Fruit fly (Drosophila melanogaster): ENCODE results near the gene Sxl.
A peak's percentile ranks its signal among the peaks of the same experiment; 100 is the strongest.

Sxl gene

DNA sequence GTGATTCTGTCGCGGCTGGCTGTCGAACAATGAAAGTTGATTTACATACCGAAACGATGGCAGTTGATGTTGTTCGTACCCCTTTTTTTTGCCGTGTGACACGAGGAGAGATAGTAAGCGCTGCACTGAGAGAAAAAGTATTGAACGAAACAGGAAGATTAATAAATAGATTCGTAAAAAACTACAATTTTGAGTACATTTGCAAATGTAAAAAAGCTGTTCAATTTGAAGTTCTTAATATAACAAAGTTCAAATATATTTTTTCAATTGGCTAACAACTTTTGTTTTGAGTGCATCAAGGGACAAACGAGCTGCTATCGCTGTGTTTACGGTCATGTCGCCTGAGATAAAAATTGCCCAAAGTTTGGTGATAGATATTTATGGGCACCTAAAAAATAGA, 24.1 kb upstream of the Sxl start:
- no peak for TF ChIP-seq CG9705 (GFP tag; optimal IDR thresholded peaks at IDR 0.05)
- TF ChIP-seq GATAd (GFP tag; optimal IDR thresholded peaks at IDR 0.05): no peak
- TF ChIP-seq dl (GFP tag; optimal IDR thresholded peaks at IDR 0.05; ENCODE audit: insufficient read depth in 1 of 2, partially characterized antibody in 2 of 2): no peak
- no peak for TF ChIP-seq sage (GFP tag; optimal IDR thresholded peaks at IDR 0.05)
- TF ChIP-seq lola (GFP tag; optimal IDR thresholded peaks at IDR 0.05): no peak
- no peak for TF ChIP-seq CrebA (GFP tag; optimal IDR thresholded peaks at IDR 0.05; ENCODE audit: borderline replicate concordance)
- TF ChIP-seq N (GFP tag; optimal IDR thresholded peaks at IDR 0.05): no peak
- no peak for TF ChIP-seq h (GFP tag; optimal IDR thresholded peaks at IDR 0.05)
- TF ChIP-seq ey (GFP tag; optimal IDR thresholded peaks at IDR 0.05): no peak
- no peak for TF ChIP-seq Jra (GFP tag; optimal IDR thresholded peaks at IDR 0.05)
- TF ChIP-seq usp (GFP tag; optimal IDR thresholded peaks at IDR 0.05): no peak
- TF ChIP-seq tai (GFP tag; optimal IDR thresholded peaks at IDR 0.05): no peak
- no peak for TF ChIP-seq sv (GFP tag; optimal IDR thresholded peaks at IDR 0.05)
- no peak for TF ChIP-seq br (GFP tag; optimal IDR thresholded peaks at IDR 0.05)
- TF ChIP-seq pan (optimal IDR thresholded peaks at IDR 0.05): no peak

DNA sequence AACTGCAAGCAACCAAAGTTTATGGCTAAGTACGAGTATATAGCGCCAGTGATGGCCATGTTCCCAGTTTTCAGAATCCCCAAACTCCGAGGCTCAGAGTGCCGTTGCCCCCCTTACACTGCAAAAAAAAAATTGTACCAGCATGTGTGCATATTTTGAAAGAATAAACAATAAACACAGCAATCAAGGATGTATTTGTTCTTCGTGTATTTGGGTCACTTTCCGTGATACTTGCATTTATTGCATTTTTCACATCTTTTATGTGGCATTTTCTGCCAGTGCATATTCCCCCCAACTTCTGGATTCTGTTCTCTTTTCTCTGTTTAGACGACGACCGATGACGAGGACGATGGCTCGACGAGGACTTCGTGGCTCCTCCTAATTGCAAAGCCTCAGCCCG, 22.3 kb upstream of the Sxl start:
- TF ChIP-seq Rel (GFP tag; optimal IDR thresholded peaks at IDR 0.05) (no peak), Rel (tag; optimal IDR thresholded peaks at IDR 0.05) (no peak), pan (optimal IDR thresholded peaks at IDR 0.05) (no peak), HLH106 (tag; optimal IDR thresholded peaks at IDR 0.05) (no peak), h (GFP tag; optimal IDR thresholded peaks at IDR 0.05) (no peak), CG9705 (GFP tag; optimal IDR thresholded peaks at IDR 0.05) (no peak), woc (GFP tag; optimal IDR thresholded peaks at IDR 0.05) (no peak), tai (GFP tag; optimal IDR thresholded peaks at IDR 0.05) (no peak), Dif (GFP tag; optimal IDR thresholded peaks at IDR 0.05; ENCODE audit: partially characterized antibody) (no peak), Hnf4 (GFP tag; optimal IDR thresholded peaks at IDR 0.05) (no peak), N (GFP tag; optimal IDR thresholded peaks at IDR 0.05) (no peak), Mio (GFP tag; optimal IDR thresholded peaks at IDR 0.05) (no peak)

DNA sequence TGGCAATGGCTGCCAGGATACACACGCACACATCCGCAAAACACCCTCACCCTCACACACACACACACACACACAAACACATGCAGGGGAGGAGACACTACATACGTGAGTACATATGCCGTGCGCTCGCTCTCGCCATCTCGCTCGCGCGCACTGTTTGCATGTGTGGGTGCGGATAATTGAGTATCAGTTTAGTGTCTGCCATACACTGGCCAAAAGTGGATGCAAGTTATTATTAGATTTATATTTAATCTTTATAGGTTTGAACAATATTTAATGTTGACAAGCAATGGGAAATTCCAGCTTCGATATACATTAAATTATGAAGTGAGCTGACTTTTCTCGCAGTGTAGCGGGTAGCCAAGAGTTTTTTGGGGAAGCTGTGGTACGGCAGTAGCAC, 19.9 kb upstream of the Sxl start:
- TF ChIP-seq foxo (GFP tag; optimal IDR thresholded peaks at IDR 0.05): peak in 1 of 2 experiments; percentile 33
- TF ChIP-seq rgr (GFP tag; optimal IDR thresholded peaks at IDR 0.05): no peak
- peak; percentile 45 for TF ChIP-seq HLH106 (tag; optimal IDR thresholded peaks at IDR 0.05)
- TF ChIP-seq N (GFP tag; optimal IDR thresholded peaks at IDR 0.05): no peak
- TF ChIP-seq usp (GFP tag; optimal IDR thresholded peaks at IDR 0.05): no peak
- no peak for TF ChIP-seq ey (GFP tag; optimal IDR thresholded peaks at IDR 0.05)
- TF ChIP-seq Rel (GFP tag; optimal IDR thresholded peaks at IDR 0.05): no peak
- no peak for TF ChIP-seq Rel (tag; optimal IDR thresholded peaks at IDR 0.05)
- peak; percentile 13 for TF ChIP-seq sv (GFP tag; optimal IDR thresholded peaks at IDR 0.05)
- no peak for TF ChIP-seq pan (optimal IDR thresholded peaks at IDR 0.05)
- no peak for TF ChIP-seq CG32264 (GFP tag; optimal IDR thresholded peaks at IDR 0.05)
- TF ChIP-seq Dfd (GFP tag; optimal IDR thresholded peaks at IDR 0.05): peak; percentile 26
- TF ChIP-seq woc (GFP tag; optimal IDR thresholded peaks at IDR 0.05): no peak
- TF ChIP-seq Myc (optimal IDR thresholded peaks at IDR 0.05): no peak
- no peak for TF ChIP-seq Hnf4 (GFP tag; optimal IDR thresholded peaks at IDR 0.05)
- TF ChIP-seq CrebA (GFP tag; optimal IDR thresholded peaks at IDR 0.05; ENCODE audit: borderline replicate concordance): no peak
- TF ChIP-seq tai (GFP tag; optimal IDR thresholded peaks at IDR 0.05): no peak
- TF ChIP-seq dl (GFP tag; optimal IDR thresholded peaks at IDR 0.05; ENCODE audit: insufficient read depth in 1 of 2, partially characterized antibody in 2 of 2): no peak
- no peak for TF ChIP-seq brk (GFP tag; optimal IDR thresholded peaks at IDR 0.05)
- no peak for TF ChIP-seq dmrt93B (GFP tag; optimal IDR thresholded peaks at IDR 0.05)
- TF ChIP-seq Jra (GFP tag; optimal IDR thresholded peaks at IDR 0.05): no peak
- no peak for TF ChIP-seq Mio (GFP tag; optimal IDR thresholded peaks at IDR 0.05)
- no peak for TF ChIP-seq Vsx2 (GFP tag; optimal IDR thresholded peaks at IDR 0.05; ENCODE audit: partially characterized antibody)
- peak; percentile 39 for TF ChIP-seq Sp1 (GFP tag; optimal IDR thresholded peaks at IDR 0.05)
- TF ChIP-seq GATAd (GFP tag; optimal IDR thresholded peaks at IDR 0.05): no peak
- TF ChIP-seq Dif (GFP tag; optimal IDR thresholded peaks at IDR 0.05; ENCODE audit: partially characterized antibody): no peak
- no peak for TF ChIP-seq sage (GFP tag; optimal IDR thresholded peaks at IDR 0.05)
- peak; percentile 24 for TF ChIP-seq h (GFP tag; optimal IDR thresholded peaks at IDR 0.05)
- no peak for TF ChIP-seq Abd-B (GFP tag; optimal IDR thresholded peaks at IDR 0.05)
- no peak for TF ChIP-seq br (GFP tag; optimal IDR thresholded peaks at IDR 0.05)
- peak; percentile 26 for TF ChIP-seq fru (GFP tag; optimal IDR thresholded peaks at IDR 0.05)
- peak; percentile 8 for TF ChIP-seq CG9705 (GFP tag; optimal IDR thresholded peaks at IDR 0.05)
- TF ChIP-seq lola (GFP tag; optimal IDR thresholded peaks at IDR 0.05): no peak
- TF ChIP-seq Hr83 (GFP tag; optimal IDR thresholded peaks at IDR 0.05; ENCODE audit: poor library complexity, severe bottlenecking): no peak
- no peak for TF ChIP-seq psq (GFP tag; optimal IDR thresholded peaks at IDR 0.05)
- TF ChIP-seq jim (GFP tag; optimal IDR thresholded peaks at IDR 0.05): no peak
- no peak for TF ChIP-seq OdsH (GFP tag; optimal IDR thresholded peaks at IDR 0.05)
- no peak for TF ChIP-seq dsf (GFP tag; optimal IDR thresholded peaks at IDR 0.05; ENCODE audit: borderline replicate concordance)
- no peak for TF ChIP-seq Hr78 (GFP tag; optimal IDR thresholded peaks at IDR 0.05)
